Worm (Caenorhabditis elegans) whole organism, midembryonic: ENCODE data around the gene T10G3.2.

ENCODE experiments used
- T22C8.4 ChIP-seq: fragments of 200-800 bp; sonication (Bioruptor generic); IDR thresholded peaks from 2 replicates; pipeline ENCODE4 v1.3.6; 2022; ENCODE audit warnings: missing genetic modification characterization, missing compliant biosample characterization
- cog-1 ChIP-seq: sonication (generic microtip); optimal IDR thresholded peaks from 2 replicates; lab custom pipeline; 2016; ENCODE audit warnings: missing genetic modification characterization, missing compliant biosample characterization
- flt-1 ChIP-seq: fragments of 200-800 bp; sonication (Bioruptor generic); IDR thresholded peaks from 2 replicates; pipeline ENCODE4 v1.3.6; 2022; ENCODE audit warnings: missing genetic modification characterization, missing compliant biosample characterization
- klf-2 ChIP-seq: fragments of 200-800 bp; sonication (Bioruptor generic); conservative IDR thresholded peaks from 2 replicates; pipeline ENCODE4 v1.3.6; 2022; ENCODE audit warnings: missing genetic modification reagents, missing genetic modification characterization, missing compliant biosample characterization
- ztf-23 ChIP-seq: fragments of 200-800 bp; sonication (Bioruptor generic); IDR thresholded peaks from 2 replicates; pipeline ENCODE4 v1.3.6; 2022; ENCODE audit warnings: missing genetic modification reagents, missing genetic modification characterization, missing compliant biosample characterization
- ztf-29 ChIP-seq: fragments of 200-800 bp; sonication (Bioruptor generic); IDR thresholded peaks from 2 replicates; pipeline ENCODE4 v1.3.6; 2022; ENCODE audit warnings: missing genetic modification reagents, missing genetic modification characterization, missing compliant biosample characterization

DNA sequence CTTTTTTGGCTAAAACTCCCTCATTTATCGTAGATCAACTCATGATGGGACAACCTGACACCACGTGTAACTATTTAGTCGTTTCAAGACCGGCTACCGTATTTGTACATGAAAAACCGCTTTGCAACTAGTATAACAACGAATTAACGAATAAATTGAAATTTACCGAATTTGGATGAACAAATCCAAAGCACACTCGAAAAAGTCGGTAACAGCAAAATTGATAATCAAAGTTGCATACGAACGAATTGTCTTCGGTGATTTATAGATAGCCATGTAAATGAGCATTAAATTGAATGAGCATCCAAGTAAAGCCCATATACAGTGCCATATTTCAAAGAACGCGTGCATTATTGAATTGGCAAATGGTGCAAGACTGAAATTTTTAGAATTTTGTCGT, 47.3 kb downstream of the T10G3.2 start, which contains the start of gene srd-17:
- TF ChIP-seq ztf-23 (GFP tag; lab: Robert Waterston, UW) (no peak), cog-1 (tag; lab: Kevin White, UChicago) (no peak), flt-1 (GFP tag; lab: Robert Waterston, UW) (no peak), klf-2 (no peak), T22C8.4 (GFP tag; lab: Robert Waterston, UW) (no peak), ztf-29 (GFP tag; lab: Robert Waterston, UW) (no peak)
